Worm (Caenorhabditis elegans) whole organism, midembryonic: ENCODE data around the gene srx-19.

Experiments used
- tab-1 ChIP-seq: fragments of 200-800 bp; sonication (Bioruptor generic); IDR thresholded peaks from 2 replicates; pipeline ENCODE4 v1.3.6; 2022; ENCODE audit warnings: missing genetic modification characterization, missing compliant biosample characterization
- ztf-23 ChIP-seq: fragments of 200-800 bp; sonication (Bioruptor generic); IDR thresholded peaks from 2 replicates; pipeline ENCODE4 v1.3.6; 2022; ENCODE audit warnings: missing genetic modification reagents, missing genetic modification characterization, missing compliant biosample characterization

ce11 chrIV:6920063-6920462, 47.0 kb downstream of the srx-19 start, which contains the start of gene T22D1.18:
- TF ChIP-seq tab-1 (GFP tag; lab: Robert Waterston, UW) (no peak), ztf-23 (GFP tag; lab: Robert Waterston, UW) (no peak)
